Worm (Caenorhabditis elegans) whole organism, mixed stage, embryonic: ENCODE results near the gene ets-9.

Experiments
- elt-1 ChIP-seq: sonication (generic microtip); optimal IDR thresholded peaks from 2 replicates; lab custom pipeline; 2017; ENCODE audit warnings: missing genetic modification characterization, mild to moderate bottlenecking, missing compliant biosample characterization, antibody characterized with exemption, moderate library complexity, borderline replicate concordance; ENCODE audit not compliant: insufficient read depth
- flh-1 ChIP-seq: fragments of 200-800 bp; sonication (Bioruptor generic); optimal IDR thresholded peaks from 2 replicates; lab custom pipeline; 2018; ENCODE audit warnings: mild to moderate bottlenecking, missing genetic modification characterization, moderate library complexity, missing compliant biosample characterization
- ham-2 ChIP-seq: fragments of 200-800 bp; sonication (Bioruptor generic); optimal IDR thresholded peaks from 2 replicates; lab custom pipeline; 2018; ENCODE audit warnings: mild to moderate bottlenecking, missing genetic modification characterization, missing compliant biosample characterization
- lin-13 ChIP-seq: fragments of 150-350 bp; optimal IDR thresholded peaks from 2 replicates; lab custom pipeline; 2014; ENCODE audit warnings: missing biosample characterization, missing genetic modification characterization
- lsy-2 ChIP-seq: fragments of 150-350 bp; optimal IDR thresholded peaks from 2 replicates; lab custom pipeline; 2014; ENCODE audit warnings: missing biosample characterization, missing genetic modification characterization
- mab-5 ChIP-seq: fragments of 150-350 bp; optimal IDR thresholded peaks from 2 replicates; lab custom pipeline; 2014; ENCODE audit warnings: missing biosample characterization, missing genetic modification characterization
- nhr-12 ChIP-seq: fragments of 150-350 bp; optimal IDR thresholded peaks from 2 replicates; lab custom pipeline; 2014; ENCODE audit warnings: missing biosample characterization, missing genetic modification characterization
- nhr-237 ChIP-seq: fragments of 150-350 bp; optimal IDR thresholded peaks from 2 replicates; lab custom pipeline; 2014; ENCODE audit warnings: missing biosample characterization, missing genetic modification characterization
- nhr-28 ChIP-seq: fragments of 150-350 bp; optimal IDR thresholded peaks from 2 replicates; lab custom pipeline; 2014; ENCODE audit warnings: missing biosample characterization, missing genetic modification characterization
- nhr-76 ChIP-seq: sonication (generic microtip); optimal IDR thresholded peaks from 2 replicates; lab custom pipeline; 2017; ENCODE audit warnings: missing biosample characterization, missing genetic modification characterization
- snpc-4 ChIP-seq: fragments of 150-350 bp; optimal IDR thresholded peaks from 2 replicates; lab custom pipeline; 2014; ENCODE audit warnings: missing biosample characterization, missing genetic modification characterization
- unc-39 ChIP-seq: fragments of 150-350 bp; optimal IDR thresholded peaks from 2 replicates; lab custom pipeline; 2014; ENCODE audit warnings: missing biosample characterization, missing genetic modification characterization
- unc-62 ChIP-seq: fragments of 150-350 bp; optimal IDR thresholded peaks from 2 replicates; lab custom pipeline; 2014; ENCODE audit warnings: missing biosample characterization, missing genetic modification reagents, missing genetic modification characterization
- zip-8 ChIP-seq: fragments of 150-350 bp; optimal IDR thresholded peaks from 2 replicates; lab custom pipeline; 2014; ENCODE audit warnings: missing biosample characterization, missing genetic modification characterization

DNA sequence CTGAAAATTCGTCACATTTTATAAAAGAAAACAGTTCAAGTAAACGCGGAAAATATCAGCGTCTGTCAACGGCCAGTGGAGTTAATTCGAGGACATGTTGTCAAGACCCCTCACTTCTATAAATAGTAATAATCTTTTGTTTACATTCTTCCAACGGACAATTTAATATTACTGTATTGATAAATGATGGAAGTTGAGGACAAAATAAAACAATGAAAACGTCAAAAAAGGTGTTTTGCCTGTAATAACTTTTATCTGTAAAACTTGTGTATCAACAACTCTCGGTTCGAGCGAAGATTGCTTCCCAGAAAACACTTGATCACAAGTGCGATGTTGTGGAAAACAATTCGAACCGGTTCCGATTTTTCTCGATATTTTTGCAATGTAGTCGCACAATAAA, 31.1 kb upstream of the ets-9 start:
- TF ChIP-seq mab-5 (tag; lab: Kevin White, UChicago), result no peak
- no peak for TF ChIP-seq lin-13 (tag; lab: Kevin White, UChicago)
- no peak for TF ChIP-seq nhr-76 (tag; lab: Kevin White, UChicago)
- TF ChIP-seq zip-8, result no peak
- TF ChIP-seq nhr-12 (tag; lab: Kevin White, UChicago), result no peak
- TF ChIP-seq snpc-4, result no peak
- no peak for TF ChIP-seq flh-1 (GFP tag; lab: Kevin White, UChicago)
- no peak for TF ChIP-seq nhr-237
- TF ChIP-seq ham-2, result no peak
- no peak for TF ChIP-seq nhr-28 (tag; lab: Kevin White, UChicago)
- no peak for TF ChIP-seq elt-1 (tag; lab: Kevin White, UChicago)
- no peak for TF ChIP-seq unc-62 (GFP tag; lab: Kevin White, UChicago)
- no peak for TF ChIP-seq lsy-2 (tag; lab: Kevin White, UChicago)
- TF ChIP-seq unc-39 (tag; lab: Kevin White, UChicago), result no peak
